Fruit fly (Drosophila melanogaster): ENCODE data around the gene CG15387.
A peak's percentile ranks its signal among the peaks of the same experiment; 100 is the strongest.

The CG15387 gene

DNA sequence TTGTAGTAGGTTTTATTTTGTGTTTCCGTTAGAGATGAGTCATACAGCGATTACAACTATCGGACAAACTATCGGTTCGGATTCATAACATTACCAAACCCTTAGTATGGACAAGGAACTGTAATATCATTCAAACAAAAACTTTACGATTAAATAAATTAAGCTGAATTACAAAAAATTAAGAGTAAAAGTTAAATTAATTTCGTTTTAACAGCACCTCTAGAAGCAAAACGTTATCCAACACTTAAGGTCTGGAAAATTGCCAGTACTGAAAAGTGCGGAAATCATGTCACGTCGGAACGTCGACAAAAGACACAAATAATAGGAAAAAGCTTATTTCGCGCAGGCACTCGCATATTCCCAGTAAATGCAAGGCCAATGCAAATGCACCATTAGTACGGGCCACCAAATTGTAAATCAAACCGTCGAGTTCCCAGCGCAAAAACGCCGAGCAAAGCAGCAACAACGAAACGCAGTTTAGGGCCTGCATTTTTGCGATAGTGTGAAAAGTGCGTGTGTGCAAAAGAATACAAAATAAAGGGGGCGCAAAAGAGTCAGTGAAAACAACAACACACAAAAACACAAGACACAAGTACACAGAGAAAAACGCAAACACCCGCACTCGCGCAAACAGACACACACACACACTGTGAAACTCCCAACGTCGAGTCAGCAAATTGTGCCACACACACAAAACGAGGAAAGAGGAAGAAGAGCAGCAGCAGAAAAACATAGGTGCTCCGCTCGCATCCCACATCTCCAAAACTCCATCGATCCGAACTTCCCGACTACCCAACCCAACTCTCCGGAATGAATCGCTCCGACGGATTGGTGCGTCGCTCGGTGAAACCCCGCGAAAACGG, at the start of gene CG15387, which contains the start of gene sau:
Gene CG15387 (minus strand): TSS at position 36 of the 863 bp plus-strand sequence.
Gene sau (plus strand): TSS at position 84 of the 863 bp plus-strand sequence.
- TF ChIP-seq CG7786 (GFP tag; optimal IDR thresholded peaks at IDR 0.05), result peak; percentile 91
- no peak for TF ChIP-seq h (optimal IDR thresholded peaks at IDR 0.05)
- peak; percentile 68; the same call in 2 of the 3 replicates for TF ChIP-seq ase (GFP tag; IDR thresholded peaks at IDR 0.05)
- TF ChIP-seq knrl (GFP tag; IDR thresholded peaks at IDR 0.05; ENCODE audit: partially characterized antibody), result peak; percentile 92
- TF ChIP-seq CG16815 (GFP tag; optimal IDR thresholded peaks at IDR 0.05), result peak; percentile 70
- peak; percentile 77 for TF ChIP-seq Hmx (GFP tag; optimal IDR thresholded peaks at IDR 0.05)
- TF ChIP-seq cad (GFP tag; optimal IDR thresholded peaks at IDR 0.05), result no peak
- TF ChIP-seq so (GFP tag; IDR thresholded peaks at IDR 0.05), result peak; percentile 82
- TF ChIP-seq CG8944 (GFP tag; optimal IDR thresholded peaks at IDR 0.05), result peak; percentile 93
- peak; percentile 65 for TF ChIP-seq Awh (GFP tag; IDR thresholded peaks at IDR 0.05)
- TF ChIP-seq CG4282 (GFP tag; optimal IDR thresholded peaks at IDR 0.05), result peak; percentile 88
- peak; percentile 81 for TF ChIP-seq zfh1 (GFP tag; IDR thresholded peaks at IDR 0.05)
- TF ChIP-seq CG3163 (GFP tag; optimal IDR thresholded peaks at IDR 0.05), result peak; percentile 79
- no peak for TF ChIP-seq fd102C (GFP tag; optimal IDR thresholded peaks at IDR 0.05)
- TF ChIP-seq Lpt (GFP tag; optimal IDR thresholded peaks at IDR 0.05), result no peak
- peak; percentile 55 for TF ChIP-seq Oaz (GFP tag; IDR thresholded peaks at IDR 0.05)
- peak; percentile 48; the same call in 1 of the 3 replicates for TF ChIP-seq gce (GFP tag; IDR thresholded peaks at IDR 0.05)
- peak; percentile 71 for TF ChIP-seq psq (GFP tag; optimal IDR thresholded peaks at IDR 0.05)
- TF ChIP-seq Hsf (GFP tag; optimal IDR thresholded peaks at IDR 0.05), result peak; percentile 93
- TF ChIP-seq Asciz (GFP tag; optimal IDR thresholded peaks at IDR 0.05), result peak; percentile 76
- TF ChIP-seq Hr39 (optimal IDR thresholded peaks at IDR 0.05), result no peak
- TF ChIP-seq CG34422 (GFP tag; IDR thresholded peaks at IDR 0.05), result peak; percentile 83
- peak; percentile 45 for TF ChIP-seq ac (GFP tag; optimal IDR thresholded peaks at IDR 0.05)
- TF ChIP-seq nau (GFP tag; optimal IDR thresholded peaks at IDR 0.05), result peak; percentile 71
- TF ChIP-seq CG9727 (GFP tag; optimal IDR thresholded peaks at IDR 0.05), result peak; percentile 91
- TF ChIP-seq CG12942 (GFP tag; optimal IDR thresholded peaks at IDR 0.05), result peak; percentile 81
- TF ChIP-seq schlank (tag; optimal IDR thresholded peaks at IDR 0.05), result peak; percentile 72
- peak; percentile 73; the same call in 1 of the 2 replicates for TF ChIP-seq wdn (GFP tag; IDR thresholded peaks at IDR 0.05)
- TF ChIP-seq HLH54F (GFP tag; optimal IDR thresholded peaks at IDR 0.05), result peak; percentile 93
- TF ChIP-seq CG10431 (GFP tag; optimal IDR thresholded peaks at IDR 0.05), result peak; percentile 67
- TF ChIP-seq CG9932 (GFP tag; IDR thresholded peaks at IDR 0.05), result peak; percentile 91
- TF ChIP-seq CG10959 (GFP tag; IDR thresholded peaks at IDR 0.05), result peak; percentile 65
- TF ChIP-seq Stat92E (GFP tag; optimal IDR thresholded peaks at IDR 0.05), result no peak
- TF ChIP-seq Hand (GFP tag; optimal IDR thresholded peaks at IDR 0.05), result peak; percentile 52
- TF ChIP-seq seq (GFP tag; IDR thresholded peaks at IDR 0.05), result peak; percentile 80
- peak; percentile 89 for TF ChIP-seq ci (GFP tag; IDR thresholded peaks at IDR 0.05)
- peak; percentile 68 for TF ChIP-seq gcm (GFP tag; optimal IDR thresholded peaks at IDR 0.05)
- peak; percentile 79 for TF ChIP-seq CG31224 (GFP tag; IDR thresholded peaks at IDR 0.05)
- peak; percentile 71 for TF ChIP-seq pzg (GFP tag; optimal IDR thresholded peaks at IDR 0.05)
- peak; percentile 78 for TF ChIP-seq twi (tag; optimal IDR thresholded peaks at IDR 0.05)
- peak; percentile 74 for TF ChIP-seq p53 (GFP tag; optimal IDR thresholded peaks at IDR 0.05)
- TF ChIP-seq Rx (GFP tag; IDR thresholded peaks at IDR 0.05), result peak; percentile 66
- TF ChIP-seq gem (tag; optimal IDR thresholded peaks at IDR 0.05), result peak; percentile 91
- peak; percentile 86 for TF ChIP-seq Meics (GFP tag; optimal IDR thresholded peaks at IDR 0.05)
- TF ChIP-seq CG1024 (GFP tag; IDR thresholded peaks at IDR 0.05), result peak; percentile 66
- no peak for TF ChIP-seq CkIIα-i1 (GFP tag; IDR thresholded peaks at IDR 0.05)
- TF ChIP-seq sob (GFP tag; IDR thresholded peaks at IDR 0.05), result peak; percentile 93
- TF ChIP-seq Doc3 (GFP tag; IDR thresholded peaks at IDR 0.05; ENCODE audit: partially characterized antibody), result peak; percentile 97
- peak; percentile 32 for TF ChIP-seq fd64A (GFP tag; optimal IDR thresholded peaks at IDR 0.05)
- TF ChIP-seq fu2 (GFP tag; optimal IDR thresholded peaks at IDR 0.05), result peak; percentile 91

Measured in whole organism, embryonic.